Fruit fly (Drosophila melanogaster): Measurements from ENCODE around the gene Cpr92F.

- TF ChIP-seq Abd-B (GFP tag; optimal IDR thresholded peaks at IDR 0.05) (no peak), CG15601 (tag; optimal IDR thresholded peaks at IDR 0.05) (no peak), CG11085 (GFP tag; IDR thresholded peaks at IDR 0.05) (no peak), Atf-2 (GFP tag; optimal IDR thresholded peaks at IDR 0.05) (no peak), CG32772 (GFP tag; IDR thresholded peaks at IDR 0.05) (no peak), CG31441 (GFP tag; IDR thresholded peaks at IDR 0.05) (no peak)
Observed at dm6 chr3R:20652350-20652749, 17.0 kb upstream of the Cpr92F start, which contains the start of gene GluRIID.
